Fruit fly (Drosophila melanogaster): ENCODE data around the gene COX6AL2.

The COX6AL2 gene

dm6 chr3L:18890283-18891175 lies 23.4 kb downstream of the COX6AL2 start, which contains the start of gene CG3961 (continued):
- TF ChIP-seq Lim3 (GFP tag; IDR thresholded peaks at IDR 0.05) (no peak; the same call in 1 of the 2 replicates), CG1832 (GFP tag; optimal IDR thresholded peaks at IDR 0.05) (no peak), CG7928 (GFP tag; optimal IDR thresholded peaks at IDR 0.05) (peak; percentile 73), mld (GFP tag; IDR thresholded peaks at IDR 0.05; ENCODE audit: partially characterized antibody) (no peak), Taf1 (GFP tag; IDR thresholded peaks at IDR 0.05) (peak; percentile 51; the same call in 1 of the 2 replicates), CG10462 (GFP tag; optimal IDR thresholded peaks at IDR 0.05) (peak; percentile 97), CG2129 (GFP tag; IDR thresholded peaks at IDR 0.05; ENCODE audit: partially characterized antibody) (no peak), hkb (optimal IDR thresholded peaks at IDR 0.05) (no peak), hkb (GFP tag; IDR thresholded peaks at IDR 0.05) (peak; percentile 94), cwo (GFP tag; optimal IDR thresholded peaks at IDR 0.05) (peak; percentile 97), CG8478 (optimal IDR thresholded peaks at IDR 0.05) (no peak), CG6683 (GFP tag; optimal IDR thresholded peaks at IDR 0.05) (peak; percentile 95), Neu2 (GFP tag; optimal IDR thresholded peaks at IDR 0.05; ENCODE audit: borderline replicate concordance) (no peak), CG31224 (GFP tag; IDR thresholded peaks at IDR 0.05) (peak; percentile 68), Sin3A (optimal IDR thresholded peaks at IDR 0.05) (no peak), HmgD (GFP tag; optimal IDR thresholded peaks at IDR 0.05) (peak; percentile 3), CG17912 (GFP tag; optimal IDR thresholded peaks at IDR 0.05) (peak; percentile 13), CG10321 (GFP tag; IDR thresholded peaks at IDR 0.05) (peak; percentile 61), slp2 (GFP tag; optimal IDR thresholded peaks at IDR 0.05) (peak; percentile 84), CG5180 (GFP tag; optimal IDR thresholded peaks at IDR 0.05) (peak; percentile 93), CG13424 (tag; optimal IDR thresholded peaks at IDR 0.05) (peak; percentile 99), sob (GFP tag; IDR thresholded peaks at IDR 0.05) (peak; percentile 90), disco-r (GFP tag; optimal IDR thresholded peaks at IDR 0.05) (peak; percentile 68), Myb (GFP tag; optimal IDR thresholded peaks at IDR 0.05) (peak; percentile 58), trh (GFP tag; optimal IDR thresholded peaks at IDR 0.05) (peak; percentile 92), CG7839 (tag; optimal IDR thresholded peaks at IDR 0.05) (peak; percentile 99), CG6854 (GFP tag; optimal IDR thresholded peaks at IDR 0.05) (peak; percentile 95), Nf-YC (tag; optimal IDR thresholded peaks at IDR 0.05) (peak; percentile 89), CG9437 (GFP tag; optimal IDR thresholded peaks at IDR 0.05) (peak; percentile 97), Oli (tag; optimal IDR thresholded peaks at IDR 0.05) (peak; percentile 98), kni (GFP tag; optimal IDR thresholded peaks at IDR 0.05) (peak; percentile 86), CG17568 (GFP tag; optimal IDR thresholded peaks at IDR 0.05) (peak; percentile 92), phol (tag; optimal IDR thresholded peaks at IDR 0.05) (peak; percentile 99), CG18764 (GFP tag; optimal IDR thresholded peaks at IDR 0.05) (peak; percentile 93), Dbx (GFP tag; IDR thresholded peaks at IDR 0.05) (peak; percentile 80), D19B (GFP tag; optimal IDR thresholded peaks at IDR 0.05) (peak; percentile 84), CG8089 (GFP tag; optimal IDR thresholded peaks at IDR 0.05) (peak; percentile 83), sr (GFP tag; IDR thresholded peaks at IDR 0.05) (no peak), CG17359 (tag; optimal IDR thresholded peaks at IDR 0.05) (peak; percentile 97), CTCF (GFP tag; optimal IDR thresholded peaks at IDR 0.05) (peak; percentile 72), CG18476 (GFP tag; optimal IDR thresholded peaks at IDR 0.05) (peak; percentile 94), kah (GFP tag; optimal IDR thresholded peaks at IDR 0.05) (peak; percentile 94), Dfd (GFP tag; optimal IDR thresholded peaks at IDR 0.05) (peak in 1 of 2 experiments; percentile 85), nmo (GFP tag; optimal IDR thresholded peaks at IDR 0.05) (peak; percentile 100), CG3847 (GFP tag; IDR thresholded peaks at IDR 0.05) (peak; percentile 88), ham (GFP tag; IDR thresholded peaks at IDR 0.05) (0 out of 2 replicates have a peak, but pooled peaks have one; percentile 36), CG33557 (GFP tag; optimal IDR thresholded peaks at IDR 0.05) (peak; percentile 98), E2f2 (GFP tag; IDR thresholded peaks at IDR 0.05) (peak; percentile 79), CG3838 (GFP tag; optimal IDR thresholded peaks at IDR 0.05) (peak; percentile 93)

All from whole organism, embryonic.